Worm (Caenorhabditis elegans) whole organism, early embryonic: Measurements from ENCODE around the gene gon-1.
"Not testable (repeated sequence)": the region's sequence is repeated elsewhere in the genome, so short reads cannot be mapped to it uniquely, and the experiment has no call there.

Experiments used
- B0310.2 ChIP-seq: sonication (generic microtip); optimal IDR thresholded peaks from 2 replicates; lab custom pipeline; 2016; ENCODE audit warnings: mild to moderate bottlenecking, missing genetic modification characterization, missing compliant biosample characterization
- F13C5.2 ChIP-seq: sonication (generic microtip); optimal IDR thresholded peaks from 2 replicates; lab custom pipeline; 2017; ENCODE audit warnings: mild to moderate bottlenecking, missing genetic modification characterization, inconsistent platforms, missing compliant biosample characterization
- aly-1 ChIP-seq: sonication (generic microtip); optimal IDR thresholded peaks from 2 replicates; lab custom pipeline; 2016; ENCODE audit warnings: missing genetic modification characterization, missing compliant biosample characterization
- ama-1 ChIP-seq: fragments of 150-350 bp; optimal IDR thresholded peaks from 2 replicates; lab custom pipeline; 2014
- ceh-13 ChIP-seq: fragments of 200-800 bp; sonication (Bioruptor generic); optimal IDR thresholded peaks from 2 replicates; lab custom pipeline; 2018; ENCODE audit warnings: mild to moderate bottlenecking, missing genetic modification characterization, missing compliant biosample characterization
- ceh-36 ChIP-seq: sonication (generic microtip); optimal IDR thresholded peaks from 2 replicates; lab custom pipeline; 2016; ENCODE audit warnings: missing genetic modification characterization, inconsistent platforms, missing compliant biosample characterization
- ets-7 ChIP-seq: sonication (generic microtip); optimal IDR thresholded peaks from 2 replicates; lab custom pipeline; 2016; ENCODE audit warnings: missing genotype, missing genetic modification characterization, missing compliant biosample characterization
- flt-1 ChIP-seq: fragments of 200-800 bp; sonication (Bioruptor generic); IDR thresholded peaks from 2 replicates; pipeline ENCODE4 v1.3.6; 2022; ENCODE audit warnings: missing genetic modification characterization, missing compliant biosample characterization
- hmbx-1 ChIP-seq: sonication (generic microtip); optimal IDR thresholded peaks from 2 replicates; lab custom pipeline; 2016; ENCODE audit warnings: mild to moderate bottlenecking, missing genetic modification characterization, missing compliant biosample characterization
- hmg-4 ChIP-seq: fragments of 200-800 bp; sonication (Bioruptor generic); optimal IDR thresholded peaks from 2 replicates; lab custom pipeline; 2018; ENCODE audit warnings: mild to moderate bottlenecking, missing genetic modification characterization, missing compliant biosample characterization
- hnd-1 ChIP-seq: sonication (generic microtip); optimal IDR thresholded peaks from 2 replicates; lab custom pipeline; 2016; ENCODE audit warnings: missing genetic modification characterization, missing compliant biosample characterization
- pes-1 ChIP-seq: fragments of 200-800 bp; sonication (Bioruptor generic); IDR thresholded peaks from 2 replicates; pipeline ENCODE4 v1.3.6; 2022; ENCODE audit warnings: missing genetic modification reagents, missing genetic modification characterization, missing compliant biosample characterization
- scrt-1 ChIP-seq: fragments of 200-800 bp; sonication (Bioruptor generic); IDR thresholded peaks from 2 replicates; pipeline ENCODE4 v1.3.6; 2022; ENCODE audit warnings: missing genetic modification characterization, missing compliant biosample characterization
- sea-1 ChIP-seq: fragments of 200-800 bp; sonication (Bioruptor generic); conservative IDR thresholded peaks from 2 replicates; pipeline ENCODE4 v1.3.6; 2022; ENCODE audit warnings: missing genetic modification characterization, missing compliant biosample characterization
- tbx-11 ChIP-seq: fragments of 200-800 bp; sonication (Bioruptor generic); IDR thresholded peaks from 2 replicates; pipeline ENCODE4 v1.3.6; 2022; ENCODE audit warnings: missing genetic modification characterization, missing compliant biosample characterization
- tbx-37 ChIP-seq: fragments of 200-800 bp; sonication (Bioruptor generic); conservative IDR thresholded peaks from 2 replicates; pipeline ENCODE4 v1.3.6; 2022; ENCODE audit warnings: missing genetic modification reagents, missing genetic modification characterization, missing compliant biosample characterization
- tra-4 ChIP-seq: sonication (generic microtip); optimal IDR thresholded peaks from 2 replicates; lab custom pipeline; 2017; ENCODE audit warnings: missing genetic modification characterization, missing compliant biosample characterization

gon-1 gene

ce11 chrIV:9895088-9895487, 58.1 kb downstream of the gon-1 start, which contains the start of gene ssp-32:
TSS of gene ssp-32 (plus strand) at chrIV:9895388.
- TF ChIP-seq pes-1 (GFP tag; lab: Robert Waterston, UW) (no peak), ceh-36 (no peak), tbx-11 (no peak), tra-4 (tag; lab: Kevin White, UChicago) (no peak), sea-1 (GFP tag; lab: Robert Waterston, UW) (no peak), flt-1 (GFP tag; lab: Robert Waterston, UW) (no peak), tbx-37 (no peak), hmg-4 (GFP tag; lab: Kevin White, UChicago) (no peak), ets-7 (tag; lab: Kevin White, UChicago) (no peak), aly-1 (tag; lab: Kevin White, UChicago) (no peak), ceh-13 (no peak), F13C5.2 (tag; lab: Kevin White, UChicago) (no peak), scrt-1 (no peak)

DNA sequence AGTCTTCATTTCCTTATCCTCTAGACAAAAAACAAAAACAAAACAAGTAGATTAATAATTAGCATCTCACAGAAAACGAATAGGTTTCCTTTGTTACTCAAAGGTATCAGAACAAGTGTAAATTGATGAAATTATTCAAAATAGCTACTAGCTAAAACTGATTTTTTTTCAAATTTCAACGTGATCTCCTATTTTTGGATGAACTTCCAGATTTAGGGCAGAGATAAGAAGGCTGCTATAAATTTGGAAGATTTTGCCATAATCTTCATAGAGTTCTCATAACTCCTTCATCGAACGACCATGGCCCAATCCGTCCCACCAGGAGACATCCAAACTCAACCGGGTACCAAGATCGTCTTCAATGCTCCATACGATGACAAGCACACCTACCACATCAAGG, 58.9 kb downstream of the gon-1 start, which contains the start of gene msp-77:
Gene msp-77, plus strand, starts transcription at position 301 of the 400 bp plus-strand sequence.
- not testable (repeated sequence) for TF ChIP-seq ceh-36; ama-1; hnd-1 (tag; lab: Kevin White, UChicago)

DNA sequence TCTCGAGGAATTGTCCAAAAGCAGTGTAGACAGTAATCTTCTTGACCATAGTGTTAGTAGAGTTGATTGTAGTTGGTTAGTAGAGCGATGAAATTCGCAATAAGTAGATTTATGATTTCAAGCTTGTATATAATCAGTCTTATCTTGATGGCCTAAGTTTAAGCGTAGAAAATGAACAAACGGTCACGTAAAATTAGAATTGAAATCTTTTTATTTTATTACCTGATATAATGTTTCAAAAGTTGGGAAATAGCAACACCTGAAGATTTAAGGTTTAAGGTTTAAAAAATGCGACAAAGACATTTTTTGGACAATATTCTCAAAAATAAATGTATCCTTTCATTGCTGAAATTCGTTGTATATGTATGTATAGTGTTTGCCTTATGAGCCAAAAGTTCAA, 59.6 kb downstream of the gon-1 start, which contains the start of gene sss-1:
Gene sss-1, minus strand, starts transcription at position 101 of the 400 bp plus-strand sequence.
- TF ChIP-seq hnd-1 (tag; lab: Kevin White, UChicago); B0310.2 (tag; lab: Kevin White, UChicago); hmg-4 (GFP tag; lab: Kevin White, UChicago): not testable (repeated sequence)

- TF ChIP-seq tbx-11 (no peak), tra-4 (tag; lab: Kevin White, UChicago) (no peak), ceh-13 (no peak)
Measured at ce11 chrIV:9891938-9892337, 61.3 kb downstream of the gon-1 start, which contains the start of gene F32B6.4. TSS of gene F32B6.4 (minus strand) at chrIV:9892038.

ce11 chrIV:9889857-9890256, 63.4 kb downstream of the gon-1 start, which contains the start of gene ttbk-3:
TSS of gene ttbk-3 (minus strand) at chrIV:9889957.
- no peak for TF ChIP-seq sea-1 (GFP tag; lab: Robert Waterston, UW)
- no peak for TF ChIP-seq F13C5.2 (tag; lab: Kevin White, UChicago)
- TF ChIP-seq flt-1 (GFP tag; lab: Robert Waterston, UW) = no peak
- TF ChIP-seq pes-1 (GFP tag; lab: Robert Waterston, UW) = no peak
- no peak for TF ChIP-seq aly-1 (tag; lab: Kevin White, UChicago)
- TF ChIP-seq hnd-1 (tag; lab: Kevin White, UChicago) = no peak
- no peak for TF ChIP-seq scrt-1
- TF ChIP-seq hmbx-1 (tag; lab: Kevin White, UChicago) = no peak
- TF ChIP-seq tbx-37 = no peak
- no peak for TF ChIP-seq ets-7 (tag; lab: Kevin White, UChicago)
- TF ChIP-seq hmg-4 (GFP tag; lab: Kevin White, UChicago) = no peak
- TF ChIP-seq ceh-13 = no peak
- TF ChIP-seq tbx-11 = no peak
- TF ChIP-seq tra-4 (tag; lab: Kevin White, UChicago) = no peak

- no peak for TF ChIP-seq hnd-1 (tag; lab: Kevin White, UChicago)
- no peak for TF ChIP-seq tra-4 (tag; lab: Kevin White, UChicago)
- no peak for TF ChIP-seq scrt-1
- TF ChIP-seq ama-1 = no peak
- no peak for TF ChIP-seq tbx-37
- TF ChIP-seq ets-7 (tag; lab: Kevin White, UChicago) = no peak
- no peak for TF ChIP-seq aly-1 (tag; lab: Kevin White, UChicago)
- no peak for TF ChIP-seq pes-1 (GFP tag; lab: Robert Waterston, UW)
- TF ChIP-seq flt-1 (GFP tag; lab: Robert Waterston, UW) = no peak
- TF ChIP-seq hmg-4 (GFP tag; lab: Kevin White, UChicago) = no peak
Measured at ce11 chrIV:9884257-9884656, 69.0 kb downstream of the gon-1 start, which contains the start of the genes prp-18 and mccc-1. TSS of gene prp-18 (minus strand) at chrIV:9884383. TSS of gene mccc-1 (plus strand) at chrIV:9884570.
